Worm (Caenorhabditis elegans) whole organism, late embryonic: ENCODE measurements around the gene C29H12.2.

ENCODE experiments used
- ama-1 ChIP-seq: fragments of 150-350 bp; optimal IDR thresholded peaks from 2 replicates; lab custom pipeline; 2014
- ceh-22 ChIP-seq: sonication (generic microtip); optimal IDR thresholded peaks from 2 replicates; lab custom pipeline; 2017; ENCODE audit warnings: missing biosample characterization, missing genetic modification characterization
- dmd-4 ChIP-seq: sonication (generic microtip); optimal IDR thresholded peaks from 2 replicates; lab custom pipeline; 2016; ENCODE audit warnings: borderline replicate concordance, missing genetic modification characterization, missing compliant biosample characterization
- dve-1 ChIP-seq: sonication (generic microtip); optimal IDR thresholded peaks from 2 replicates; lab custom pipeline; 2017; ENCODE audit warnings: antibody characterized with exemption, mild to moderate bottlenecking, missing genetic modification characterization, missing compliant biosample characterization
- fkh-10 ChIP-seq: fragments of 150-350 bp; optimal IDR thresholded peaks from 2 replicates; lab custom pipeline; 2014; ENCODE audit warnings: missing biosample characterization, missing genetic modification reagents, missing genetic modification characterization
- hlh-13 ChIP-seq: fragments of 200-800 bp; sonication (Bioruptor generic); optimal IDR thresholded peaks from 2 replicates; lab custom pipeline; 2018; ENCODE audit warnings: mild to moderate bottlenecking, missing genetic modification characterization, missing compliant biosample characterization
- madf-2 ChIP-seq: sonication (generic microtip); optimal IDR thresholded peaks from 2 replicates; lab custom pipeline; 2017; ENCODE audit warnings: missing genetic modification characterization, missing compliant biosample characterization
- pha-4 ChIP-seq: fragments of 150-350 bp; optimal IDR thresholded peaks from 2 replicates; lab custom pipeline; 2018; ENCODE audit warnings: missing biosample characterization, missing genetic modification reagents, missing genetic modification characterization
- ttx-3 ChIP-seq: sonication (generic microtip); optimal IDR thresholded peaks from 2 replicates; lab custom pipeline; 2016; ENCODE audit warnings: missing genetic modification reagents, missing genetic modification characterization, missing compliant biosample characterization

ce11 chrII:6135530-6135929 is 11.9 kb downstream of the C29H12.2 start:
- TF ChIP-seq madf-2 (tag; lab: Kevin White, UChicago), result no peak
- TF ChIP-seq ama-1 (lab: Kevin White, UChicago), result no peak
- TF ChIP-seq dmd-4 (tag; lab: Kevin White, UChicago), result no peak
- TF ChIP-seq pha-4 (tag; lab: Kevin White, UChicago), result no peak
- no peak for TF ChIP-seq dve-1 (tag; lab: Kevin White, UChicago)
- no peak for TF ChIP-seq ttx-3 (tag; lab: Kevin White, UChicago)
- TF ChIP-seq hlh-13 (GFP tag; lab: Kevin White, UChicago), result no peak
- no peak for TF ChIP-seq fkh-10
- TF ChIP-seq ceh-22 (tag; lab: Kevin White, UChicago), result no peak
